Worm (Caenorhabditis elegans) whole organism, late embryonic: Measurements from ENCODE around the gene srt-56.
"Not testable (repeated sequence)": the region's sequence is repeated elsewhere in the genome, so short reads cannot be mapped to it uniquely, and the experiment has no call there.

Experiments used
- C08G9.2 ChIP-seq: sonication (generic microtip); optimal IDR thresholded peaks from 2 replicates; lab custom pipeline; 2016; ENCODE audit warnings: mild to moderate bottlenecking, missing genetic modification characterization, moderate library complexity, missing compliant biosample characterization
- C38D4.7 ChIP-seq: fragments of 200-800 bp; sonication (Bioruptor generic); optimal IDR thresholded peaks from 2 replicates; lab custom pipeline; 2018; ENCODE audit warnings: mild to moderate bottlenecking, missing genetic modification characterization, moderate library complexity, missing compliant biosample characterization
- F13H6.1 ChIP-seq: sonication (generic microtip); optimal IDR thresholded peaks from 2 replicates; lab custom pipeline; 2016; ENCODE audit warnings: missing genetic modification characterization, missing compliant biosample characterization
- T23F11.4 ChIP-seq: fragments of 200-800 bp; sonication (Bioruptor generic); optimal IDR thresholded peaks from 2 replicates; lab custom pipeline; 2018; ENCODE audit warnings: mild to moderate bottlenecking, missing genetic modification characterization, missing compliant biosample characterization
- Y22D7AL.16 ChIP-seq: sonication (generic microtip); optimal IDR thresholded peaks from 2 replicates; lab custom pipeline; 2016; ENCODE audit warnings: missing genetic modification characterization, missing compliant biosample characterization
- ama-1 ChIP-seq: fragments of 150-350 bp; optimal IDR thresholded peaks from 2 replicates; lab custom pipeline; 2014
- ceh-18 ChIP-seq: sonication (generic microtip); optimal IDR thresholded peaks from 2 replicates; lab custom pipeline; 2016; ENCODE audit warnings: missing genetic modification characterization, missing compliant biosample characterization
- ceh-2 ChIP-seq: sonication (generic microtip); optimal IDR thresholded peaks from 2 replicates; lab custom pipeline; 2016; ENCODE audit warnings: missing genotype, missing genetic modification characterization, missing compliant biosample characterization
- ceh-24 ChIP-seq: sonication (generic microtip); optimal IDR thresholded peaks from 2 replicates; lab custom pipeline; 2016; ENCODE audit warnings: mild to moderate bottlenecking, missing genetic modification characterization, missing compliant biosample characterization
- ceh-31 ChIP-seq: sonication (generic microtip); optimal IDR thresholded peaks from 2 replicates; lab custom pipeline; 2016; ENCODE audit warnings: missing genetic modification characterization, missing compliant biosample characterization
- ceh-6 ChIP-seq: fragments of 200-800 bp; sonication (Bioruptor generic); optimal IDR thresholded peaks from 2 replicates; lab custom pipeline; 2018; ENCODE audit warnings: mild to moderate bottlenecking, missing genetic modification characterization, missing compliant biosample characterization
- ceh-9 ChIP-seq: sonication (generic microtip); optimal IDR thresholded peaks from 2 replicates; lab custom pipeline; 2016; ENCODE audit warnings: mild to moderate bottlenecking, missing genetic modification characterization, inconsistent platforms, missing compliant biosample characterization
- dmd-4 ChIP-seq: sonication (generic microtip); optimal IDR thresholded peaks from 2 replicates; lab custom pipeline; 2016; ENCODE audit warnings: borderline replicate concordance, missing genetic modification characterization, missing compliant biosample characterization
- dve-1 ChIP-seq: sonication (generic microtip); optimal IDR thresholded peaks from 2 replicates; lab custom pipeline; 2017; ENCODE audit warnings: antibody characterized with exemption, mild to moderate bottlenecking, missing genetic modification characterization, missing compliant biosample characterization
- elt-2 ChIP-seq: sonication (generic microtip); optimal IDR thresholded peaks from 2 replicates; lab custom pipeline; 2016; ENCODE audit warnings: missing genetic modification reagents, missing genetic modification characterization, missing compliant biosample characterization
- elt-4 ChIP-seq: sonication (generic microtip); optimal IDR thresholded peaks from 2 replicates; lab custom pipeline; 2016; ENCODE audit warnings: missing genetic modification characterization, missing compliant biosample characterization
- ets-4 ChIP-seq: sonication (generic microtip); optimal IDR thresholded peaks from 2 replicates; lab custom pipeline; 2016; ENCODE audit warnings: missing genetic modification characterization, missing compliant biosample characterization
- eyg-1 ChIP-seq: sonication (generic microtip); optimal IDR thresholded peaks from 2 replicates; lab custom pipeline; 2016; ENCODE audit warnings: missing genotype, missing genetic modification characterization, missing compliant biosample characterization
- fkh-6 ChIP-seq: sonication (generic microtip); optimal IDR thresholded peaks from 2 replicates; lab custom pipeline; 2016; ENCODE audit warnings: missing genetic modification characterization, missing compliant biosample characterization
- gmeb-2 ChIP-seq: sonication (generic microtip); optimal IDR thresholded peaks from 2 replicates; lab custom pipeline; 2016; ENCODE audit warnings: missing genetic modification characterization, inconsistent platforms, missing compliant biosample characterization
- hlh-30 ChIP-seq: sonication (generic microtip); optimal IDR thresholded peaks from 2 replicates; lab custom pipeline; 2017; ENCODE audit warnings: antibody characterized with exemption, missing genetic modification characterization, missing compliant biosample characterization; ENCODE audit not compliant: insufficient read depth
- hlh-8 ChIP-seq: sonication (generic microtip); optimal IDR thresholded peaks from 2 replicates; lab custom pipeline; 2016; ENCODE audit warnings: missing genotype, missing genetic modification characterization, missing compliant biosample characterization
- lin-11 ChIP-seq: fragments of 200-800 bp; sonication (Bioruptor generic); optimal IDR thresholded peaks from 2 replicates; lab custom pipeline; 2018; ENCODE audit warnings: mild to moderate bottlenecking, missing genetic modification characterization, missing compliant biosample characterization
- madf-2 ChIP-seq: sonication (generic microtip); optimal IDR thresholded peaks from 2 replicates; lab custom pipeline; 2017; ENCODE audit warnings: missing genetic modification characterization, missing compliant biosample characterization
- nhr-11 ChIP-seq: fragments of 150-350 bp; optimal IDR thresholded peaks from 2 replicates; lab custom pipeline; 2014; ENCODE audit warnings: missing biosample characterization, missing genetic modification characterization
- npax-4 ChIP-seq: sonication (generic microtip); optimal IDR thresholded peaks from 2 replicates; lab custom pipeline; 2016; ENCODE audit warnings: missing genetic modification characterization, missing compliant biosample characterization
- pat-9 ChIP-seq: fragments of 200-800 bp; sonication (Bioruptor generic); optimal IDR thresholded peaks from 2 replicates; lab custom pipeline; 2018; ENCODE audit warnings: mild to moderate bottlenecking, missing genetic modification characterization, moderate library complexity, missing compliant biosample characterization
- pha-2 ChIP-seq: sonication (generic microtip); optimal IDR thresholded peaks from 2 replicates; lab custom pipeline; 2017; ENCODE audit warnings: mild to moderate bottlenecking, missing genetic modification characterization, missing compliant biosample characterization
- pqm-1 ChIP-seq: sonication (generic microtip); optimal IDR thresholded peaks from 2 replicates; lab custom pipeline; 2016; ENCODE audit warnings: missing genetic modification characterization, missing compliant biosample characterization
- pros-1 ChIP-seq: fragments of 150-350 bp; optimal IDR thresholded peaks from 2 replicates; lab custom pipeline; 2014; ENCODE audit warnings: missing biosample characterization, missing genetic modification reagents, missing genetic modification characterization
- ref-2 ChIP-seq: sonication (generic microtip); optimal IDR thresholded peaks from 2 replicates; lab custom pipeline; 2016; ENCODE audit warnings: missing genetic modification characterization, missing compliant biosample characterization
- sdc-2 ChIP-seq: sonication (generic microtip); optimal IDR thresholded peaks from 2 replicates; lab custom pipeline; 2016; ENCODE audit warnings: missing genotype, missing genetic modification characterization, missing compliant biosample characterization
- tbx-2 ChIP-seq: sonication (generic microtip); optimal IDR thresholded peaks from 2 replicates; lab custom pipeline; 2016; ENCODE audit warnings: missing genetic modification characterization, missing compliant biosample characterization
- ttx-3 ChIP-seq: sonication (generic microtip); optimal IDR thresholded peaks from 2 replicates; lab custom pipeline; 2016; ENCODE audit warnings: missing genetic modification reagents, missing genetic modification characterization, missing compliant biosample characterization
- unc-42 ChIP-seq: sonication (generic microtip); optimal IDR thresholded peaks from 2 replicates; lab custom pipeline; 2016; ENCODE audit warnings: missing genotype, missing genetic modification characterization, missing compliant biosample characterization
- unc-86 ChIP-seq: sonication (generic microtip); optimal IDR thresholded peaks from 2 replicates; lab custom pipeline; 2016; ENCODE audit warnings: missing genetic modification characterization, missing compliant biosample characterization

Gene srt-56

ce11 chrV:3106785-3107184, 14.9 kb downstream of the srt-56 start:
- TF ChIP-seq ceh-6 (GFP tag; lab: Kevin White, UChicago) (no peak), ceh-9 (no peak), fkh-6 (tag; lab: Kevin White, UChicago) (no peak), tbx-2 (tag; lab: Kevin White, UChicago) (no peak), Y22D7AL.16 (no peak), unc-86 (tag; lab: Kevin White, UChicago) (no peak), dmd-4 (tag; lab: Kevin White, UChicago) (no peak), ceh-31 (tag; lab: Kevin White, UChicago) (no peak), pros-1 (tag; lab: Kevin White, UChicago) (no peak), hlh-8 (tag; lab: Kevin White, UChicago) (no peak), T23F11.4 (GFP tag; lab: Kevin White, UChicago) (no peak), pat-9 (tag; lab: Kevin White, UChicago) (no peak), eyg-1 (tag; lab: Kevin White, UChicago) (no peak), ceh-18 (tag; lab: Kevin White, UChicago) (no peak), unc-42 (tag; lab: Kevin White, UChicago) (no peak)

DNA sequence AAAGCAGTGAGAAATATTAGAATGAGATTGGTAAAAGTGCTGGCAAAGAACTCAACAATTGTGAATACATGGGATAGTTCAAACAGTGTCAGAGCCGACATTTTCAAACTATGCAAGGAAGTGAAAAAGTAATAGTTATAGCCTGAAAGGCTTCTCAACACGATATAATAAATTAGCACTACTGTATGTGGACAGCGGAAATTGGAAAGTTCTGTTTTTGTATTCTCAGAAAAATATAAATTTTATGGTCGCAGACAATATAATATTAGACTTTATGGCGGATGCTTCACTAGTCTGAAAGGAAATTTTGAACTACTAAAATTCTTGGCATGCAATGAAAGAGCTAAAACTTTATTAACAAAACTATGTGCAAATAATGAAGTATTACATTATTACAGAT, 15.8 kb downstream of the srt-56 start, which contains the start of gene str-69:
Gene str-69 (minus strand): TSS at position 101 of the 400 bp plus-strand sequence.
- no peak for TF ChIP-seq sdc-2 (tag; lab: Kevin White, UChicago)
- TF ChIP-seq F13H6.1 (tag; lab: Kevin White, UChicago): no peak
- no peak for TF ChIP-seq elt-4 (tag; lab: Kevin White, UChicago)
- TF ChIP-seq ets-4: no peak
- TF ChIP-seq gmeb-2 (tag; lab: Kevin White, UChicago): no peak
- no peak for TF ChIP-seq T23F11.4 (GFP tag; lab: Kevin White, UChicago)
- no peak for TF ChIP-seq ceh-2 (tag; lab: Kevin White, UChicago)
- TF ChIP-seq C38D4.7 (GFP tag; lab: Kevin White, UChicago): no peak
- TF ChIP-seq ceh-9: no peak
- TF ChIP-seq nhr-11 (tag; lab: Kevin White, UChicago): no peak
- no peak for TF ChIP-seq npax-4 (tag; lab: Kevin White, UChicago)
- no peak for TF ChIP-seq pha-2 (tag; lab: Kevin White, UChicago)

DNA sequence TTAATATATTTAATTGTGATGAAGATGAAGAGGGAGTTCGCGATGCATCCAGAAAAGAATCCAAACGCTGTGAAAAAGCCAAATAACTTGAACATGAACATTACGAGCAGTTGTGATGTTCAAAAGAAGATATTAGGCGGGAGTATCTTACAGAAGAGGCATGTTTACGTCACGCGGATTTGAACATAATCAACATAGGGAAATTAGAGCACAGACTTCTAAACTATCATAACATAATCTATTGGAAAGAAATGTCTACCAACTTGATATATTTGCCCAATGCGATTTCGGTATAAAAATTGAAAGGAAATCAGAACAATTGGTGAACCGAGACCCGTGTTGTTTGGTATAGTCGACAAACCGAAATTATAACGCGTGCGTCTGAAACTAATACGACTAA, 17.5 kb downstream of the srt-56 start, which contains the start of gene str-66:
Gene str-66 (minus strand): TSS at position 101 of the 400 bp plus-strand sequence.
- TF ChIP-seq pqm-1 (tag; lab: Kevin White, UChicago): no peak
- no peak for TF ChIP-seq dve-1 (tag; lab: Kevin White, UChicago)
- no peak for TF ChIP-seq elt-2
- TF ChIP-seq C08G9.2 (tag; lab: Kevin White, UChicago): no peak
- TF ChIP-seq ceh-31 (tag; lab: Kevin White, UChicago): no peak
- TF ChIP-seq ref-2 (tag; lab: Kevin White, UChicago): no peak
- TF ChIP-seq hlh-30 (tag; lab: Kevin White, UChicago): no peak
- no peak for TF ChIP-seq ttx-3 (tag; lab: Kevin White, UChicago)
- TF ChIP-seq madf-2 (tag; lab: Kevin White, UChicago): no peak
- no peak for TF ChIP-seq lin-11 (tag; lab: Kevin White, UChicago)
- TF ChIP-seq ets-4: no peak

DNA sequence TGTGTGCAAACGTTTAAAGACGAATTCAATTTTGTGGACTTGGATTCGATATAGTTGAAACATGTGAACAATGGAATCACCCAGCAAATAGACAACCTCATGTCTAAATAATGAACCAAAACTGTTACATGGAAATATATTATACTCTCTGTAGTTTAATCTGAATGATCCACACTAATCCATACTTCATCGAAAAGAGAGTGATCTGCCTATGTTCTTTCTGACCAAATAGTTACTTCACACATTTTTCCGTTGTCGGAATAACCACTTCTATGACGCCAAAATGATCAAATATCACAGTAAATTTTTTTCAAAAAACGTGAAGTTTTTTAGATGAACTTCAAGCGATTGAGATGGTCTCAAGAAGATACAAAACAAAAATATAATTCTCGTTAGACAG, 19.6 kb downstream of the srt-56 start, which contains the start of gene Y73C8C.4:
Gene Y73C8C.4 (minus strand): TSS at position 101 of the 400 bp plus-strand sequence.
- TF ChIP-seq ceh-24 (tag; lab: Kevin White, UChicago); elt-2; ama-1 (lab: Kevin White, UChicago): not testable (repeated sequence)
